Worm (Caenorhabditis elegans) whole organism, midembryonic: ENCODE results near the gene ZK1010.2.

Experiments used
- flt-1 ChIP-seq: fragments of 200-800 bp; sonication (Bioruptor generic); IDR thresholded peaks from 2 replicates; pipeline ENCODE4 v1.3.6; 2022; ENCODE audit warnings: missing genetic modification characterization, missing compliant biosample characterization
- klf-2 ChIP-seq: fragments of 200-800 bp; sonication (Bioruptor generic); conservative IDR thresholded peaks from 2 replicates; pipeline ENCODE4 v1.3.6; 2022; ENCODE audit warnings: missing genetic modification reagents, missing genetic modification characterization, missing compliant biosample characterization
- med-1 ChIP-seq: sonication (generic microtip); optimal IDR thresholded peaks from 2 replicates; lab custom pipeline; 2017; ENCODE audit warnings: missing genetic modification characterization, mild to moderate bottlenecking, missing compliant biosample characterization, antibody characterized with exemption, missing genetic modification reagents; ENCODE audit not compliant: insufficient read depth
- ref-1 ChIP-seq: fragments of 200-800 bp; sonication (Bioruptor generic); conservative IDR thresholded peaks from 2 replicates; pipeline ENCODE4 v1.3.6; 2022; ENCODE audit warnings: missing genetic modification reagents, missing genetic modification characterization, missing compliant biosample characterization

DNA sequence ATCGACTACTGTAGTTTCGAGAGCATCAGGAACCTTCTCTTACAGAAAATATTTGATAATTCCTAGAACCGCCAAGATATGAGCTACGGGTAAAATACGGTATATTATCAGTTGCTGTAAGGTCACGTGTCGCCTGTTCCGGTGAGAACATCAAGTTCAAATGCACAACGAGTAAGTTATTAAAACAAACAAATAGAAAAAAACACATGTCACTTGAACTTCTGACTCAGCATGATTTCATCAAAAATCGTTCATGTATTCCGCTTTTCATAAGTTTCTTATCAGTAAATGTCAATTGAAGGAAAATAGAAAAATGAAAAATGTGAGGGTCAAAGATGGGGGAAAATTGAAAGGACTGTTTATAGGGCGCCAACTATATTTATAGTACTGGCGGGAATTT, 17.0 kb downstream of the ZK1010.2 start:
- TF ChIP-seq flt-1 (GFP tag; lab: Robert Waterston, UW), result no peak
- no peak for TF ChIP-seq med-1 (GFP tag; lab: Kevin White, UChicago)
- TF ChIP-seq ref-1 (GFP tag; lab: Robert Waterston, UW), result no peak
- TF ChIP-seq klf-2, result no peak
